Worm (Caenorhabditis elegans) whole organism, L4 larva: Measurements from ENCODE around the gene F20B6.4.
A peak's percentile ranks its signal among the peaks of the same experiment; 100 is the strongest.

ENCODE experiments used
- D1046.2 ChIP-seq: fragments of 200-800 bp; sonication (Bioruptor generic); IDR thresholded peaks from 2 replicates; pipeline ENCODE4 v1.3.6; 2022; ENCODE audit warnings: missing genetic modification characterization, missing compliant biosample characterization
- F10B5.3 ChIP-seq: sonication (generic microtip); optimal IDR thresholded peaks from 2 replicates; lab custom pipeline; 2016; ENCODE audit warnings: mild to moderate bottlenecking, missing genetic modification characterization, missing compliant biosample characterization
- F26F4.8 ChIP-seq: fragments of 200-800 bp; sonication (Bioruptor generic); conservative IDR thresholded peaks from 2 replicates; pipeline ENCODE4 v1.3.6; 2022; ENCODE audit warnings: missing genetic modification characterization, missing compliant biosample characterization
- F37D6.2 ChIP-seq: sonication (generic microtip); optimal IDR thresholded peaks from 2 replicates; lab custom pipeline; 2016; ENCODE audit warnings: mild to moderate bottlenecking, missing genetic modification characterization, missing compliant biosample characterization
- R02D3.7 ChIP-seq: fragments of 150-350 bp; sonication (generic microtip); optimal IDR thresholded peaks from 3 replicates; lab custom pipeline; 2014; ENCODE audit warnings: missing biosample characterization, missing genetic modification characterization
- T20F7.1 ChIP-seq: fragments of 200-800 bp; sonication (Bioruptor generic); optimal IDR thresholded peaks from 2 replicates; lab custom pipeline; 2018; ENCODE audit warnings: mild to moderate bottlenecking, missing genetic modification characterization, missing compliant biosample characterization
- Y75B8A.6 ChIP-seq: fragments of 200-800 bp; sonication (Bioruptor generic); IDR thresholded peaks from 2 replicates; pipeline ENCODE4 v1.3.6; 2022; ENCODE audit warnings: missing genetic modification reagents, missing genetic modification characterization, missing compliant biosample characterization
- ZK337.2 ChIP-seq: fragments of 200-800 bp; sonication (Bioruptor generic); IDR thresholded peaks from 2 replicates; pipeline ENCODE4 v1.3.6; 2022; ENCODE audit warnings: missing genetic modification reagents, missing genetic modification characterization, missing compliant biosample characterization
- ZK546.5 ChIP-seq, 2 experiments: sonication (generic microtip); optimal IDR thresholded peaks; 2 replicates each; lab custom pipeline; 2017; ENCODE audit warnings: missing biosample characterization in 2 of 2, missing genetic modification characterization in 2 of 2
- ama-1 ChIP-seq: fragments of 150-350 bp; optimal IDR thresholded peaks from 2 replicates; lab custom pipeline; 2014; ENCODE audit warnings: inconsistent platforms, mixed read lengths
- arid-1 ChIP-seq: fragments of 200-800 bp; sonication (Bioruptor generic); conservative IDR thresholded peaks from 2 replicates; pipeline ENCODE4 v1.3.6; 2022; ENCODE audit warnings: missing genetic modification reagents, missing genetic modification characterization, missing compliant biosample characterization
- attf-4 ChIP-seq: sonication (generic microtip); optimal IDR thresholded peaks from 3 replicates; lab custom pipeline; 2017; ENCODE audit warnings: missing biosample characterization, missing genetic modification characterization
- ceh-28 ChIP-seq: fragments of 150-350 bp; optimal IDR thresholded peaks from 2 replicates; lab custom pipeline; 2014; ENCODE audit warnings: missing biosample characterization, missing genetic modification reagents, missing genetic modification characterization
- ceh-32 ChIP-seq: sonication (generic microtip); optimal IDR thresholded peaks from 2 replicates; lab custom pipeline; 2016; ENCODE audit warnings: mild to moderate bottlenecking, missing genetic modification characterization, missing compliant biosample characterization; ENCODE audit not compliant: poor library complexity
- ceh-44 ChIP-seq: fragments of 200-800 bp; sonication (Bioruptor generic); IDR thresholded peaks from 2 replicates; pipeline ENCODE4 v1.3.6; 2022; ENCODE audit warnings: missing genetic modification reagents, missing genetic modification characterization, missing compliant biosample characterization
- ceh-82 ChIP-seq: sonication (generic microtip); optimal IDR thresholded peaks from 2 replicates; lab custom pipeline; 2017; ENCODE audit warnings: missing biosample characterization, missing genetic modification characterization
- ces-1 ChIP-seq: fragments of 150-350 bp; sonication (generic microtip); optimal IDR thresholded peaks from 4 replicates; lab custom pipeline; 2014; ENCODE audit warnings: missing biosample characterization, missing genetic modification reagents, missing genetic modification characterization
- ctbp-1 ChIP-seq: fragments of 200-800 bp; sonication (Bioruptor generic); IDR thresholded peaks from 2 replicates; pipeline ENCODE4 v1.3.6; 2022; ENCODE audit warnings: missing genetic modification reagents, missing genetic modification characterization, missing compliant biosample characterization
- daf-12 ChIP-seq: fragments of 150-350 bp; optimal IDR thresholded peaks from 2 replicates; lab custom pipeline; 2014; ENCODE audit warnings: missing biosample characterization, missing genetic modification reagents, missing genetic modification characterization
- daf-16 ChIP-seq, 3 experiments: sonication (generic microtip); optimal IDR thresholded peaks; 2 replicates each; lab custom pipeline; 2016 to 2017; ENCODE audit warnings: missing genetic modification characterization in 3 of 3, missing genetic modification reagents in 3 of 3, mild to moderate bottlenecking in 2 of 3, missing compliant biosample characterization in 2 of 3, missing biosample characterization in 1 of 3, moderate library complexity in 1 of 3
- daf-8 ChIP-seq: fragments of 200-800 bp; sonication (Bioruptor generic); IDR thresholded peaks from 2 replicates; pipeline ENCODE4 v1.3.6; 2022; ENCODE audit warnings: missing genetic modification characterization, missing compliant biosample characterization
- dpl-1 ChIP-seq: fragments of 150-350 bp; optimal IDR thresholded peaks from 2 replicates; lab custom pipeline; 2014; ENCODE audit warnings: missing biosample characterization, missing genetic modification reagents, missing genetic modification characterization
- duxl-1 ChIP-seq: sonication (generic microtip); optimal IDR thresholded peaks from 2 replicates; lab custom pipeline; 2016; ENCODE audit warnings: mild to moderate bottlenecking, missing genetic modification characterization, moderate library complexity, missing compliant biosample characterization; ENCODE audit not compliant: poor library complexity
- egl-27 ChIP-seq: sonication (generic microtip); optimal IDR thresholded peaks from 3 replicates; lab custom pipeline; 2017; ENCODE audit warnings: missing biosample characterization, missing genetic modification reagents, missing genetic modification characterization
- hif-1 ChIP-seq, 2 experiments: sonication (generic microtip); optimal IDR thresholded peaks; 2 replicates each; lab custom pipeline; 2016 to 2017; ENCODE audit warnings: missing compliant biosample characterization in 2 of 2, missing genetic modification characterization in 2 of 2, missing genetic modification reagents in 2 of 2, missing genotype in 2 of 2, mild to moderate bottlenecking in 1 of 2
- hlh-11 ChIP-seq: fragments of 200-800 bp; sonication (Bioruptor generic); optimal IDR thresholded peaks from 2 replicates; lab custom pipeline; 2018; ENCODE audit warnings: mild to moderate bottlenecking, missing genetic modification characterization, missing compliant biosample characterization
- hmg-1.1 ChIP-seq: fragments of 200-800 bp; sonication (Bioruptor generic); IDR thresholded peaks from 2 replicates; pipeline ENCODE4 v1.3.6; 2022; ENCODE audit warnings: missing genetic modification reagents, missing genetic modification characterization, missing compliant biosample characterization
- lim-7 ChIP-seq: fragments of 200-800 bp; sonication (Bioruptor generic); IDR thresholded peaks from 2 replicates; pipeline ENCODE4 v1.3.6; 2022; ENCODE audit warnings: missing genetic modification characterization, missing compliant biosample characterization
- lin-15B ChIP-seq: fragments of 150-350 bp; sonication (generic microtip); optimal IDR thresholded peaks from 3 replicates; lab custom pipeline; 2014; ENCODE audit warnings: missing biosample characterization, missing genetic modification characterization
- lin-38 ChIP-seq: fragments of 200-800 bp; sonication (Bioruptor generic); IDR thresholded peaks from 2 replicates; pipeline ENCODE4 v1.3.6; 2022; ENCODE audit warnings: missing genetic modification reagents, missing genetic modification characterization, missing compliant biosample characterization
- lin-39 ChIP-seq: fragments of 150-350 bp; optimal IDR thresholded peaks from 2 replicates; lab custom pipeline; 2014; ENCODE audit warnings: missing biosample characterization, missing genetic modification reagents, missing genetic modification characterization
- madf-9 ChIP-seq: fragments of 200-800 bp; sonication (Bioruptor generic); conservative IDR thresholded peaks from 2 replicates; pipeline ENCODE4 v1.3.6; 2022; ENCODE audit warnings: missing genetic modification reagents, missing genetic modification characterization, missing compliant biosample characterization
- mdt-29 ChIP-seq: fragments of 200-800 bp; sonication (Bioruptor generic); IDR thresholded peaks from 2 replicates; pipeline ENCODE4 v1.3.6; 2022; ENCODE audit warnings: missing genetic modification reagents, missing genetic modification characterization, missing compliant biosample characterization
- mep-1 ChIP-seq: fragments of 150-350 bp; sonication (generic microtip); optimal IDR thresholded peaks from 3 replicates; lab custom pipeline; 2014; ENCODE audit warnings: missing biosample characterization, missing genetic modification characterization
- nhr-11 ChIP-seq: fragments of 150-350 bp; optimal IDR thresholded peaks from 2 replicates; lab custom pipeline; 2014; ENCODE audit warnings: missing biosample characterization, missing genetic modification characterization
- nhr-25 ChIP-seq: sonication (generic microtip); optimal IDR thresholded peaks from 2 replicates; lab custom pipeline; 2017; ENCODE audit warnings: missing genetic modification characterization, mild to moderate bottlenecking, missing compliant biosample characterization, antibody characterized with exemption, moderate library complexity, borderline replicate concordance; ENCODE audit not compliant: insufficient read depth
- nhr-41 ChIP-seq: fragments of 200-800 bp; sonication (Bioruptor generic); IDR thresholded peaks from 2 replicates; pipeline ENCODE4 v1.3.6; 2022; ENCODE audit warnings: missing genetic modification reagents, missing genetic modification characterization, missing compliant biosample characterization
- nhr-76 ChIP-seq: fragments of 150-350 bp; optimal IDR thresholded peaks from 2 replicates; lab custom pipeline; 2014; ENCODE audit warnings: missing biosample characterization, missing genetic modification characterization
- nhr-77 ChIP-seq: fragments of 150-350 bp; optimal IDR thresholded peaks from 2 replicates; lab custom pipeline; 2014; ENCODE audit warnings: missing biosample characterization, missing genetic modification characterization
- pqm-1 ChIP-seq: sonication (generic microtip); optimal IDR thresholded peaks from 2 replicates; lab custom pipeline; 2017; ENCODE audit warnings: missing biosample characterization, missing genetic modification characterization
- snpc-1.2 ChIP-seq: fragments of 200-800 bp; sonication (Bioruptor generic); IDR thresholded peaks from 2 replicates; pipeline ENCODE4 v1.3.6; 2022; ENCODE audit warnings: missing genetic modification reagents, missing genetic modification characterization, missing compliant biosample characterization
- spr-1 ChIP-seq: sonication (generic microtip); optimal IDR thresholded peaks from 2 replicates; lab custom pipeline; 2016; ENCODE audit warnings: mild to moderate bottlenecking, missing genetic modification characterization, missing compliant biosample characterization
- spr-3 ChIP-seq: fragments of 200-800 bp; sonication (Bioruptor generic); optimal IDR thresholded peaks from 2 replicates; lab custom pipeline; 2018; ENCODE audit warnings: mild to moderate bottlenecking, missing genetic modification characterization, missing compliant biosample characterization
- tag-97 ChIP-seq: fragments of 200-800 bp; sonication (Bioruptor generic); IDR thresholded peaks from 2 replicates; pipeline ENCODE4 v1.3.6; 2022; ENCODE audit warnings: missing genetic modification characterization, missing compliant biosample characterization
- unc-39 ChIP-seq: sonication (generic microtip); optimal IDR thresholded peaks from 2 replicates; lab custom pipeline; 2017; ENCODE audit warnings: missing biosample characterization, missing genetic modification characterization
- vab-7 ChIP-seq: fragments of 200-800 bp; sonication (Bioruptor generic); IDR thresholded peaks from 2 replicates; pipeline ENCODE4 v1.3.6; 2022; ENCODE audit warnings: missing genetic modification reagents, missing genetic modification characterization, missing compliant biosample characterization
- zag-1 ChIP-seq: fragments of 150-350 bp; optimal IDR thresholded peaks from 2 replicates; lab custom pipeline; 2014; ENCODE audit warnings: missing biosample characterization, missing genetic modification characterization
- zfp-2 ChIP-seq: sonication (generic microtip); optimal IDR thresholded peaks from 2 replicates; lab custom pipeline; 2016; ENCODE audit warnings: mild to moderate bottlenecking, missing genetic modification characterization, missing compliant biosample characterization
- zip-11 ChIP-seq: fragments of 200-800 bp; sonication (Bioruptor generic); IDR thresholded peaks from 2 replicates; pipeline ENCODE4 v1.3.6; 2022; ENCODE audit warnings: missing genetic modification characterization, missing compliant biosample characterization
- ztf-11 ChIP-seq: fragments of 150-350 bp; optimal IDR thresholded peaks from 2 replicates; lab custom pipeline; 2014; ENCODE audit warnings: missing biosample characterization, missing genetic modification characterization

F20B6.4 gene

DNA sequence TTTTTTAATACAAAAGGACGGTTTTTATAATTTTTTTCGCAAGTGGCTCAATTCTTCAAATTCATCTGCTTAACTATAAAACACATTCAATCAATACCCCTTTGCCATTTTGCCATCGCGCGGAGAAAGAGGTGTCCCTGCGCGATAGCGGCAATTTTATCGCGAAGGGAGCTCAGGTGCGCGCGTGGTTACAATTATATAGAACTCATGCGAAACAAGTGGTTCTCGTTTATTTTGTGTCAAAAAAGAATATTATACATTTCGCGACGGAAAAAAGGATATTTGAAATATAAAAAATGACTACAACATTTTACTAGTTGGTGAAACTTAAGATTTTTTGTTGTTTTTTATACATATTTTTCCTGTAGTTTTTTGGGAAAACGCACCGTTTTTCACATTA lies 12.8 kb upstream of the F20B6.4 start (continued):
- TF ChIP-seq lin-15B (tag; lab: Kevin White, UChicago) (peak; percentile 44), ama-1 (lab: Kevin White, UChicago) (no peak), pqm-1 (peak; percentile 40), zfp-2 (tag; lab: Kevin White, UChicago) (peak; percentile 89), unc-39 (tag; lab: Kevin White, UChicago) (peak; percentile 83), tag-97 (peak; percentile 84; the same call in 1 of the 2 replicates), dpl-1 (GFP tag; lab: Kevin White, UChicago) (peak; percentile 77), hif-1 (tag; optimal IDR thresholded peaks at IDR 0.05; lab: Kevin White, UChicago) (peak; percentile 67 to 91), ZK337.2 (GFP tag; lab: Robert Waterston, UW) (peak; percentile 95), mdt-29 (GFP tag; lab: Robert Waterston, UW) (peak; percentile 96), daf-16 (GFP tag; optimal IDR thresholded peaks at IDR 0.05; lab: Kevin White, UChicago) (peak; percentile 96 to 99), daf-16 (tag; optimal IDR thresholded peaks at IDR 0.05; lab: Kevin White, UChicago) (peak; percentile 95), R02D3.7 (peak; percentile 4), F26F4.8 (no peak), Y75B8A.6 (GFP tag; lab: Robert Waterston, UW) (peak; percentile 91), nhr-25 (tag; lab: Kevin White, UChicago) (peak; percentile 97), ceh-32 (tag; lab: Kevin White, UChicago) (peak; percentile 93), ZK546.5 (tag; optimal IDR thresholded peaks at IDR 0.05; lab: Kevin White, UChicago) (peak; percentile 40 to 81), nhr-77 (tag; lab: Kevin White, UChicago) (peak; percentile 99), duxl-1 (tag; lab: Kevin White, UChicago) (peak; percentile 99), mep-1 (tag; lab: Kevin White, UChicago) (peak; percentile 100)

DNA sequence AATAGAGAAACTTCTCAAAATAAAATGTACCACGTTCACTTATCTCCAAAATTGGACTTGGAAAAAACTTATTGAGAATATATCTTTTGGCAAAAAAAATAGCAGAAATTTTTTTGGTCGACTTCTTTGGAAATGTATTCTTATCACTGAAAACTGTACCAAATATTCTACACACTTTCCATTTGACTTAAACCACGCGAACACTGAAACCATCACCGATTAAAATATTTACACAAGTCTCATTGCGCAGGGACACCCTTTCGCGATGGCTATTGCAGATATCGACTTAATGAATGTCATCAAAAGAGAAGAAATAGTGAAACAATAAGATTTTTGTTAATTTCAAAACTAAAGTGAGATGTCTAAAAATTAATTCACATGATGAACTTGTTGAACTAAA lies 12.2 kb upstream of the F20B6.4 start:
- TF ChIP-seq nhr-76 (no peak), lim-7 (GFP tag; lab: Robert Waterston, UW) (no peak), madf-9 (peak; percentile 50; the same call in 1 of the 2 replicates), snpc-1.2 (GFP tag; lab: Robert Waterston, UW) (no peak), duxl-1 (tag; lab: Kevin White, UChicago) (peak; percentile 93), attf-4 (tag; lab: Kevin White, UChicago) (no peak), ceh-28 (tag; lab: Kevin White, UChicago) (no peak), vab-7 (no peak; the same call in 1 of the 2 replicates), T20F7.1 (GFP tag; lab: Kevin White, UChicago) (no peak), ctbp-1 (no peak), ceh-82 (tag; lab: Kevin White, UChicago) (no peak), lin-39 (tag; lab: Kevin White, UChicago) (no peak), hmg-1.1 (GFP tag; lab: Robert Waterston, UW) (peak; percentile 76), unc-39 (tag; lab: Kevin White, UChicago) (no peak), zip-11 (GFP tag; lab: Robert Waterston, UW) (no peak), ztf-11 (tag; lab: Kevin White, UChicago) (no peak), Y75B8A.6 (GFP tag; lab: Robert Waterston, UW) (no peak), hlh-11 (tag; lab: Kevin White, UChicago) (no peak), nhr-41 (GFP tag; lab: Robert Waterston, UW) (no peak), spr-1 (tag; lab: Kevin White, UChicago) (no peak), daf-8 (GFP tag; lab: Robert Waterston, UW) (no peak), spr-3 (GFP tag; lab: Kevin White, UChicago) (no peak), arid-1 (GFP tag; lab: Robert Waterston, UW) (0 out of 2 replicates have a peak, but pooled peaks have one; percentile 20), F37D6.2 (tag; lab: Kevin White, UChicago) (no peak), D1046.2 (GFP tag; lab: Robert Waterston, UW) (no peak), daf-12 (tag; lab: Kevin White, UChicago) (no peak), lin-38 (GFP tag; lab: Robert Waterston, UW) (no peak; the same call in 1 of the 2 replicates), nhr-11 (tag; lab: Kevin White, UChicago) (peak; percentile 77), egl-27 (tag; lab: Kevin White, UChicago) (no peak), ces-1 (GFP tag; lab: Kevin White, UChicago) (no peak), zag-1 (tag; lab: Kevin White, UChicago) (no peak), dpl-1 (GFP tag; lab: Kevin White, UChicago) (no peak), hif-1 (tag; optimal IDR thresholded peaks at IDR 0.05; lab: Kevin White, UChicago) (no peak), ceh-44 (GFP tag; lab: Robert Waterston, UW) (no peak), F10B5.3 (no peak)
